Fruit fly (Drosophila melanogaster): Measurements from ENCODE around the gene BtbVII.

BtbVII gene

DNA sequence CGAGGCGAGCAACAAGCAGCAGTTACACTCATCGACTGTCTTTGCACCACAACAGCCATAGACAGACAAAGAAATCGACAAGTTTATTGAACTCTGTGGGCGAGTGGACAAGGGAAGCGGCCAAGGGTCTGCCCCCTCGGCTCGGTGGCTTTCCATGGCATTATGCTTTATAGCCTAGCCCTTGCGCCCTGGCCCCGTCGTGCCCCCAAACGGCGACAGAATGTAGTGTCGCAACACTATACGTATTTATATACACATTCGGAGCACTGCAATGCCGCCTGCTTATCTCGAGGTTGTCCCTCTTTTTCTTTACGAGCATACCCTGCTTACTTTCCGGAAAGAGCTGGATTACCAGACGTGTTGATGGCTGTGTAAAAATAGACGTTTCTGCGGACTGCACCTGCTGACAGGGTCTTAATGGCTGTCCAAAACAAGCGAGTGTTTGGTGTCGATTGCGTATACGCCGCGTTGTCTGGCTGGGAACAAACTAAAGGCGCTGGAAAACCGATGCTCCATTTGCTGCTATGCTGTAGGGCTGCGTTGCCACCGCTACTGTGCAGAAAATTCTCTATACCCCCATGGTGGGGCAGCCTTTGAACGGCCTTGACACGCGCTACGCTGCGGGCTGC is 25.6 kb upstream of the BtbVII start:
- TF ChIP-seq CTCF (optimal IDR thresholded peaks at IDR 0.05) (no peak), CG8478 (optimal IDR thresholded peaks at IDR 0.05) (no peak)

DNA sequence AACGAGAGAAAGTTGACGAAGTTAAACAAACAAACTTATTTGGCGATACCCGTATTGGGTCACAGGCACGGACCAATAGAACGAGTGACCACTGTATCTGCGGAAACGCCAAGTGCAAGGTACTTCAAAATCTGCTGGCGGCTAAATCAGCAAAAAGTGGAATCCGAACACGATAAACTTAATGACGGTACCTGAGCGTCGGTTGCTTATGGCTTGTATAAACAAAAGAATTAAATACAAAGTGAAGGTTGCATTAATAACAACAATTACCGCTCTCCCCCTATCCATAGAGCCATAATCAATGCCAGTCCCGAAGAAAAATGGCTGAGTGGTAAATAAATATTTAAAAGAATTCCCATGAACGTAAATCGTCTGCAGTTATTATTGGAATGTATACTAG is 23.9 kb upstream of the BtbVII start:
- TF ChIP-seq CTCF (optimal IDR thresholded peaks at IDR 0.05) (no peak), CG8478 (optimal IDR thresholded peaks at IDR 0.05) (no peak)

DNA sequence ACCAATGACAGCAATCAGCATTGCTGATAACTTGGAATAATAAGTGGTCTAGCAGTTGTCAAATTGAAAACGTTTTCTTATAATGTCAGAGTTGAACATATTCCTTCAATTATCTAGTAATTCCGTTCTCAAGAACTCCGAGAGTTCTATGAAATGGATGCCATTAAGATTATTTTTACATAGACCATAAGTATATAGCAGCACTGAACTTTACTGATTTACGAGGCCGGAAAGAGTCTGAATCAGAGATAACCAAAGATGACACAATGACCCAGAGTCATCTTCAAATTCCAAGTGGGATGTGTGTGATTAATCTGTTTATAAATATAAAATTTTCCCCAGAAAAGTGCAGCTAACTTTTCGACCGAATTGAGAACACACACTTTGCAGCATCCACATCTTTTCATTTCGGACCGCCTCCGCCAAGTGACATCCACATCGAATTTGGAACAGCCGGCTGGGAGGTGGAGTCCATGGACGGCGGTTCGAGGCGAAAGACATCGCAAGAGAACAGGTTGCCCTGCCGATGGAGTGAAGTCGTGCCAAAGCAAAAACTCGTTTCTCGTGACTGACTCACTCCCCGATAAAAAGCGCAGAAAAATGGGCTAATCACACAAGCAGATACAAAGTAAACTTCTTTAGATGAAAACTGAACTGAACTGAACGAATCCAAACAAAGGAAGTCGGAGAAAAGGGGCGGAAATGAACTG is 23.4 kb upstream of the BtbVII start:
- TF ChIP-seq CTCF (optimal IDR thresholded peaks at IDR 0.05) = no peak
- TF ChIP-seq CG8478 (optimal IDR thresholded peaks at IDR 0.05) = no peak

DNA sequence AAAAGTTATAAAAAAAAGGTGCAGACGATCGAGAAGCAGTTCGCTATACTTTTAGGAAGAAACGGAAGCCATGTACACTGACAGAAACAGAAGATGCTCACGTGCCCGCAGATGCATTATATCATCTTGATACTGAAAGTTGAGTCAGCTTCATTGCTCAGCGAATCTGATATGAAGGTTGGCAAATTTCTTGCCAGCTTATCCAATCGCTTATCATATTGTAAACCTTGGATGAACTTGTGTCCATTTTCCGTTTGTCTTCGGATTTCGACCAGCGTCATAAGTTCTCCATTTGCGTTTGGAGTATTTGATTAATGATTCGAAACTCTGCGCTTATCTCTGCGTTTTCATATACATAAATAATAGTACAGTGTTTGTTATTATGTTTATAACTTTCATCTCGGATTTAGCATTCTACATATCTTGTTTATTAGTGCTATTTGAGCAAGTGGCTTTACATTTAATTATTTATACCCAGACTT is 22.8 kb upstream of the BtbVII start:
- no peak for TF ChIP-seq CTCF (optimal IDR thresholded peaks at IDR 0.05)
- no peak for TF ChIP-seq CG8478 (optimal IDR thresholded peaks at IDR 0.05)

DNA sequence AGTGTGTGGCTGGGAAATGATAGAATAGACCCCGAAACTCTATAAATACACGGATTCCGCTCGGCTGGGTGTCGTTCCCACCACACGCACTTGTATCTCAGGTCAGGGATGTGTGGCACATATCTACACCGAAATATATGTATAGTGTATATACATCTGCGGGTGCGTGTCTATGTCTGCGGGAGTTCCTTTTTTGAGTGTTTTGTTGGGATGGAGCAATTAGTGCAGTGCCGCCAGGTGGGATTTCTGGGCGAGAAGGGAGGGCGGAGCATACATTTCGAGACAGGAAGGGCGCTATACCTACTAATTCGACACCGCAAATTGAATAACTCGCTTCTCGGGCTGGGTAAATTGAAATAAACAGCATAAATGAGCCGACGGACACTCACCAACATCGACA is 22.0 kb upstream of the BtbVII start:
- TF ChIP-seq CG8478 (optimal IDR thresholded peaks at IDR 0.05) (no peak), CTCF (optimal IDR thresholded peaks at IDR 0.05) (no peak)

DNA sequence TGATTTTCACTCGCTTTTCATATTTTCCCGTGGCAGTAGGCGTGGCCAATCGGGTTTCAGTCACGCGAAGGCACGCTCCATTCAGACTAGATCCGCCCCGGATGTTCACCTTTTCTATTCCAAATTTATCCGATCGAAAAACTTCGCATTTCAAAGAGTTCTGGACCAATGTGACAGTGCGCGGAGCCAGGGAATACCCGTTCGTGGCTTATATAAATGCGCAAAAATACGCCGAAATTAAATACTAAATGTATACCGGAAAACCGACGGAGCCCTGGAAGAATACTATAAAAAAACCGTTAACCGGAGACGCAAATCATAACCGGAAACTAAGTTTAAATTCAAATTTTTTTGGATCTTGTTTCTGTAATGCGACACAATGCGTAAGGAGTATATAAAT is 20.9 kb upstream of the BtbVII start, which contains the start of gene promL:
Gene promL (minus strand): TSS at position 181 of the 400 bp plus-strand sequence.
- TF ChIP-seq CTCF (optimal IDR thresholded peaks at IDR 0.05) (no peak), CG8478 (optimal IDR thresholded peaks at IDR 0.05) (no peak)

DNA sequence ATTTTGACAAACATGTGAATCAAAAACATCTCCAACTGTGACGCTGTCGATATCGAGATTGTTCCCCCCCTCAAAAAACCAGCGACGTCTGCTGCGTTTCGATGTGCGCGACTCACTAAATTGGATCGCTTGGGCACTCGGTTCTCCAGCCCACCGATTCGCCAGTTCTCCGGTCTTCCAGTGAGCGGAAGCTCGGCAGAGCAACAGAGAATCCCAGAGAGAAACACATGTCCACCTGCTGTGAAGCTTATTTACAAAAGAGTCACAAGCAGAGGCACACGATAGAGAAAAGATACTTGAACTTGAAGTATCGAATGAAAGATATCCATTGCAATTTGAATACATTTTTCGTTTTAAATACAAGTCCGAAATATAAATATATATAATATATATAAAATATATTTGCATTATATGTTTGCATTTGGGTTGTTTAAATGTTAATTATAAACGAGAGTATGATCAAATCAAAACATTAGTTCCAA is 14.3 kb upstream of the BtbVII start:
- TF ChIP-seq CG8478 (optimal IDR thresholded peaks at IDR 0.05) = no peak
- TF ChIP-seq CTCF (optimal IDR thresholded peaks at IDR 0.05) = no peak

DNA sequence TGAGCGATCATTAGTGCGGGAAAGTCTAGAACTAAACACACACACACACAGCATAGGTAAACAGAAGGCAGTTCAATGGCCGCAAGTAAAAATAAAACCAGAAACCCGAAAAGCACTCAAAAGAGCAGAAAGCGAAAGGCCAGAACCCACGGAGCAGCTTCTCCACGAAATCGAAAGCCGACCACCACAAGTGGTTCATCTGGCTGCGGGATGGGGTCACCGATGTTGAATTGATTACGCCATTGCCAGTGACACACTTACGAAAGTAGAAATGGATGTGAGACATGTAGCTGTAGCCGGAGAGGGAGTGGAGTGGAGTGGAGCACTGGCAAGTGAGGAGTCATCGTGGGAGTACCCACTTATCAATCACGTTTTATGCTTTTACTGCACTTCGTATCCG is 7.0 kb upstream of the BtbVII start:
- TF ChIP-seq CG8478 (optimal IDR thresholded peaks at IDR 0.05) (no peak), CTCF (optimal IDR thresholded peaks at IDR 0.05) (no peak)

DNA sequence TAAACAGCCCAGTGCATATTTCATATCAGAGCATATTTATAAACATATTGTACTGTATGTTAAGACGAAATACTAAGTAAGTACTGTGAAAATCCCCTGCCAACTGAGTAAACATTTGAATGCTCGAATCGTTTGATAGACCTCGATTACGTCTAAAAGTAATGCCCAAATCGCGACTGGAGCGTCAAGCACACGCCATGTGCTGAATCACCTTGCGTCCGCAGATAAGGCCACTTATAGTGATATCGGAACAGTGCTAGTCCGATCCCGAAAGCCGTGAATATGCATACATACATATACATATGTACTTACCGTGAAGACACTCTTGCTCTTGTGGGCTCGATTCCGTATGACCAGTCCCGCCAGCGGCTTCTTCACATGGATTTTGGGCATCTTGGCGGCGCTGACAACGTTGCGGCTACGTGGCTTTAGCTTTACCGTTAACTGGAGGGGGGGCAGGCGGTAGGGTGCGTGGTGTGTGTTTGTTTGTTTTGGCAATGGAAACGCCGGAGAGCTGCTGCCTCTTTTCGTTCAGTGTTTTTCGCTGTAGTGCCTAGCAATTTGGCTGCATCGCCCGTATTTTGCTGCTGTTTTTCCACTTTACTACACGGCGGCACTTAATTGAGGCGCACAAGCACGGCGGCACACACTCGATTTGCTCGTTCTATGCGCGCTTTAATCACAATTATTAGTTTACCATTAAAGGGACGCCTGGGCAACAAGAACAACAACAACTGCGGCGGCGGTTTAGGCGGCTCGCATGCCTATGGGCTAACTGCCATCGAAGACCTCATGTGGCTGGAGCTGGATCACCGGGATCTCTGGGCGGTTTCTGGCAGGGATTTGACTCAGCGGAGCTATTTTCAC is 5.7 kb upstream of the BtbVII start:
- TF ChIP-seq CG8478 (optimal IDR thresholded peaks at IDR 0.05) (no peak), CTCF (optimal IDR thresholded peaks at IDR 0.05) (no peak)

DNA sequence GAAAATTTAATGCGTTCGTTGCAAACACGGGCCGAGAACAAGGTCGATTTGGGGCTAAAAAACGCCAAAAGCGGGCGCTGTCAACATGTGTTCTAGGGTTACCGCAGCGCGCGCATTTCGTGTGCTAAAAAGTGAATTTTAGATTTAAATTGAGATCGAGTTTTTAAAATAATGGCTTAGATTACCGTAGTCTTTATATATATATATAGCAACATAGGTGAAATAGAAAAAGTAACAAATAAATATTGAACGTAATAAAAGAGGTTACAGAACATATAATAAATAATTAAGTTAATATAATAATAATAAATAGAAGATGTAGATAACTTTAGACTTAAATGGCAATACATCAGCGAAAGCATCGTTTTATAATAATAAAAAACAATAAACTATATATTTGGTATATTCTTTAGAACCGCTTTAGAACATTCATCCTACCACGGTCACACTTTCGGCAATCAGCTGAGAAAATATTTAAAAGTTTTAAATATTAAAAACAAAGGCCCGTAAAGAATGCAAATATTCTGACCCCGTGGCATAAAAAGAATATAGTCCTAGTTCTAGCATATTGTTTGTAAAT is 5.0 kb upstream of the BtbVII start, which contains the start of the genes CG11537 and Alg2:
Gene CG11537 (minus strand): TSS at position 75 of the 580 bp plus-strand sequence.
Gene Alg2 (plus strand): TSS at position 426 of the 580 bp plus-strand sequence.
- TF ChIP-seq CG8478 (optimal IDR thresholded peaks at IDR 0.05) (no peak), CTCF (optimal IDR thresholded peaks at IDR 0.05) (no peak)

DNA sequence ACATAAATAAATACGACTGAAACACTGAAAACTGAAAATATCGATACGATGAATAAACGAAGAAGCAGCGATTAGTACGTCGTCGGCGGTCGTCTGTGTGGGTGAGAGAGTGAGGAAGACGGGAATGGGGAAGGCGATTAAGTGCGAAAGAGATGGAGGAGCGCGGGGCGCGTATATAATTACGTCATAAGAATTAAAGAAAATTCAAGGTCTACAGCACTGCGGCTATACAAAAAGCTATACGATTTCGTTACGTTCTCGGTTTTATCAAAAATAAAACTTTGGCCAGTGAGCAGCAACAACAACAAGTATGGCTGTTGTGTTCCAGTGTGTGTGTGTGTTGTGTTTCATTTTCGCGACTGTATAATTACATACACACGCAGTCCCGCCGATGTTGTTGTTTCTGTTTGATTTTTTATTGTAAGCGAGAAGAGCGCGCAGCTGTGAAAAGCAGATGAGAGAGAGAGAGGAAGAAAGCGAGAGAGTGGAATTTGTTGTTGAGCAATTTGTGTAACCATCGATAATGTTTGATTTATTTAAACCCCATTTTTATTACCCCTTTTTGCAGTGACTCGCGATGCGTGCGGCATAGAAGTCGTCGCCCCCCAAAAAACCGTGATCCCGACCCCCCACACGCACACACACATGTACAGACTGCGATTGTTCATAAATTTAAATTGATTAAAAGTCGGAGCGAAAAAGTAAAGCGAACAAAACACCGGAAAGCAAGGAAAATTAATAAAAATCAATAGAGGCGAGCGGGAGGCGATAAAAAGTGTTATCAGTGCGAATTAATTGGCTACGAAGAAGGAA is 820 bp downstream of the BtbVII start:
- TF ChIP-seq CG8478 (optimal IDR thresholded peaks at IDR 0.05) = no peak
- TF ChIP-seq CTCF (optimal IDR thresholded peaks at IDR 0.05) = no peak

DNA sequence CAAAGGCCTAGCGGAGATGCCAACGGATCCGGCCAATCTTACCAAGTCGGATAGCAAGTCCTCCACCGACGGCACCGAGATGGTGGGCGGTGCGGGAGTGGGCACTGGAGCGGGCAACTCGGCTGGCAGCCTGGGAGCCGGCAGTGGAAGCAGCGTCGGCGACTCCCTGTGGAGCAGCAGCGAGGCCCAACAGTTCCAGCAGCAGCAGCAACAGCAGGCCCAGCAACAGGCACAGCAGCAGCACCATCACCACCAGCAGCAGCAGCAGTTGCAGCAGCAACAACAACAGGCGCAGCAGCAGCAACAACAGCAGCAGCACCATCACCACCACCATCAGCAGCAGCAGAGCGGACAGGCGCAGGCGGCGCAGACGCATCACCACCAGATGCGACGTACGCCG is 1.9 kb downstream of the BtbVII start:
- no peak for TF ChIP-seq CTCF (optimal IDR thresholded peaks at IDR 0.05)
- no peak for TF ChIP-seq CG8478 (optimal IDR thresholded peaks at IDR 0.05)

DNA sequence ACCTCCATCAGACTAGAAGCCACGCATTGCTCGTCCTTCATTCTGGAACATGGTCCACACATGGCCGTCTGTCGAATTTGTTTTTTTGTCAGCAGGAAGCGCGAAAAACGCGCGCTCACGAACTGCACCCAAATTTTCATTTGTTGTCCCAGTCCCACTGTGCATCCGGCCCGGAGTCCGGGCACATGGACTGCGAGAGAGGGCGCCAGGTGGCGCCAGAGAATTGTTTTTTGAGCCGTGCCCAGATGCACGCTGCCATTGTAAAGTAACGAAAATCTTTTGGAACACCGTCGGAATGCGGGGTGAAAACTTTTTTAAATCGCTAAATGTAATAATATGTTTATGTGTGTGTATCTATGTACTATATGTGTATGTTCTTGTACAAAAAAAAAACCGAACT is 9.2 kb downstream of the BtbVII start:
- TF ChIP-seq CG8478 (optimal IDR thresholded peaks at IDR 0.05) = no peak
- peak; percentile 50 to 59 for TF ChIP-seq CTCF (optimal IDR thresholded peaks at IDR 0.05)
